Fruit fly (Drosophila melanogaster) whole organism, embryonic: ENCODE results near the gene CG11898.

Source experiments
- CG1024 ChIP-seq: fragments of 200-800 bp; sonication (Bioruptor generic); IDR thresholded peaks from 2 replicates; pipeline ENCODE4 v1.3.6; 2022; ENCODE audit warnings: missing biosample characterization, missing genetic modification characterization
- CG11398 ChIP-seq: fragments of 200-800 bp; sonication (Bioruptor generic); optimal IDR thresholded peaks from 2 replicates; lab custom pipeline; 2016; ENCODE audit warnings: missing biosample characterization, missing genetic modification characterization
- CG12769 ChIP-seq: fragments of 200-800 bp; sonication (Bioruptor generic); optimal IDR thresholded peaks from 2 replicates; lab custom pipeline; 2019; ENCODE audit warnings: missing biosample characterization, mild to moderate bottlenecking, missing genetic modification characterization, moderate library complexity
- CG15696 ChIP-seq: fragments of 200-800 bp; sonication (Bioruptor generic); optimal IDR thresholded peaks from 2 replicates; lab custom pipeline; 2019; ENCODE audit warnings: missing biosample characterization, mild to moderate bottlenecking, missing genetic modification characterization, moderate library complexity
- CG1602 ChIP-seq: fragments of 200-800 bp; sonication (Bioruptor generic); optimal IDR thresholded peaks from 3 replicates; lab custom pipeline; 2016; ENCODE audit warnings: missing biosample characterization, missing genetic modification characterization
- CG1603 ChIP-seq: fragments of 200-800 bp; sonication (Bioruptor generic); optimal IDR thresholded peaks from 2 replicates; lab custom pipeline; 2019; ENCODE audit warnings: missing biosample characterization, mild to moderate bottlenecking, missing genetic modification characterization, moderate library complexity
- CG16813 ChIP-seq: fragments of 200-800 bp; sonication (Bioruptor generic); IDR thresholded peaks from 3 replicates; pipeline ENCODE4 v1.3.6; 2022; ENCODE audit warnings: missing biosample characterization, missing genetic modification characterization; ENCODE audit not compliant: partially characterized antibody
- CG18599 ChIP-seq: fragments of 200-800 bp; sonication (Bioruptor generic); optimal IDR thresholded peaks from 3 replicates; lab custom pipeline; 2017; ENCODE audit warnings: missing biosample characterization, missing genetic modification characterization, mild to moderate bottlenecking, moderate library complexity, missing genetic modification reagents
- CG31388 ChIP-seq: fragments of 200-800 bp; sonication (Bioruptor generic); optimal IDR thresholded peaks from 2 replicates; lab custom pipeline; 2016; ENCODE audit warnings: missing biosample characterization, missing genetic modification characterization
- CG32532 ChIP-seq: fragments of 200-800 bp; sonication (Bioruptor generic); IDR thresholded peaks from 2 replicates; pipeline ENCODE4 v1.3.6; 2022; ENCODE audit warnings: missing biosample characterization, missing genetic modification characterization
- CG34376 ChIP-seq: fragments of 200-800 bp; sonication (Bioruptor generic); optimal IDR thresholded peaks from 2 replicates; lab custom pipeline; 2018; ENCODE audit warnings: missing biosample characterization, mild to moderate bottlenecking, missing genetic modification characterization
- CG3995 ChIP-seq: fragments of 200-800 bp; sonication (Bioruptor generic); optimal IDR thresholded peaks from 3 replicates; lab custom pipeline; 2016; ENCODE audit warnings: missing biosample characterization, missing genetic modification characterization
- CG4282 ChIP-seq: fragments of 200-800 bp; sonication (Bioruptor generic); optimal IDR thresholded peaks from 2 replicates; lab custom pipeline; 2016; ENCODE audit warnings: missing biosample characterization, missing genetic modification characterization
- CG6689 ChIP-seq: fragments of 200-800 bp; sonication (Bioruptor generic); IDR thresholded peaks from 2 replicates; pipeline ENCODE4 v1.3.6; 2022; ENCODE audit warnings: missing biosample characterization, missing genetic modification characterization
- CG6813 ChIP-seq: fragments of 200-800 bp; sonication (Bioruptor generic); optimal IDR thresholded peaks from 2 replicates; lab custom pipeline; 2017; ENCODE audit warnings: missing biosample characterization, missing genetic modification characterization, mild to moderate bottlenecking, moderate library complexity, missing genetic modification reagents
- CG7372 ChIP-seq: fragments of 200-800 bp; sonication (Bioruptor generic); IDR thresholded peaks from 2 replicates; pipeline ENCODE4 v1.3.6; 2022; ENCODE audit warnings: missing biosample characterization, missing genetic modification characterization
- CG7786 ChIP-seq: fragments of 200-800 bp; sonication (Bioruptor generic); optimal IDR thresholded peaks from 2 replicates; lab custom pipeline; 2016; ENCODE audit warnings: missing biosample characterization, missing genetic modification characterization
- CG8359 ChIP-seq: fragments of 200-800 bp; sonication (Bioruptor generic); optimal IDR thresholded peaks from 2 replicates; lab custom pipeline; 2017; ENCODE audit warnings: missing biosample characterization, mild to moderate bottlenecking, missing genetic modification characterization, borderline replicate concordance
- CG8478 ChIP-seq: fragments of >200 bp; optimal IDR thresholded peaks from 2 replicates; lab custom pipeline; 2018
- CG8765 ChIP-seq: fragments of 200-800 bp; sonication (Bioruptor generic); IDR thresholded peaks from 2 replicates; pipeline ENCODE4 v1.3.6; 2022; ENCODE audit warnings: missing biosample characterization, missing genetic modification characterization
- Dip2 ChIP-seq: fragments of 200-800 bp; sonication (Bioruptor generic); IDR thresholded peaks from 2 replicates; pipeline ENCODE4 v1.3.6; 2022; ENCODE audit warnings: missing biosample characterization, missing genetic modification characterization
- Hr39 ChIP-seq: fragments of >200 bp; optimal IDR thresholded peaks from 2 replicates; lab custom pipeline; 2017
- Med ChIP-seq: fragments of 200-800 bp; sonication (Bioruptor generic); peaks from one replicate; lab custom pipeline; 2016; ENCODE audit warnings: missing biosample characterization, missing genetic modification characterization, mild to moderate bottlenecking, inconsistent platforms, moderate library complexity
- NFAT ChIP-seq: fragments of 200-800 bp; sonication (Bioruptor generic); IDR thresholded peaks from 2 replicates; pipeline ENCODE4 v1.3.6; 2022; ENCODE audit warnings: missing biosample characterization, missing genetic modification characterization
- Optix ChIP-seq: fragments of 200-800 bp; sonication (Bioruptor generic); IDR thresholded peaks from 3 replicates; pipeline ENCODE4 v1.3.6; 2022; ENCODE audit warnings: missing biosample characterization, missing genetic modification characterization
- Ptx1 ChIP-seq: fragments of 200-800 bp; sonication (Bioruptor generic); IDR thresholded peaks from 2 replicates; pipeline ENCODE4 v1.3.6; 2022; ENCODE audit warnings: missing biosample characterization, missing genetic modification characterization
- Xrp1 ChIP-seq: fragments of 200-800 bp; sonication (Bioruptor generic); IDR thresholded peaks from 2 replicates; pipeline ENCODE4 v1.3.6; 2022; ENCODE audit warnings: missing biosample characterization, missing genetic modification characterization
- ac ChIP-seq: fragments of 200-800 bp; sonication (Bioruptor generic); optimal IDR thresholded peaks from 3 replicates; lab custom pipeline; 2017; ENCODE audit warnings: missing biosample characterization, mild to moderate bottlenecking, missing genetic modification characterization
- btn ChIP-seq: fragments of 200-800 bp; sonication (Bioruptor generic); optimal IDR thresholded peaks from 2 replicates; lab custom pipeline; 2016; ENCODE audit warnings: missing biosample characterization, missing genetic modification characterization
- da ChIP-seq: fragments of 200-800 bp; sonication (Bioruptor generic); optimal IDR thresholded peaks from 2 replicates; lab custom pipeline; 2016; ENCODE audit warnings: missing biosample characterization, missing genetic modification characterization
- dmrt99B ChIP-seq: fragments of 200-800 bp; sonication (Bioruptor generic); optimal IDR thresholded peaks from 2 replicates; lab custom pipeline; 2018; ENCODE audit warnings: missing biosample characterization, mild to moderate bottlenecking, missing genetic modification characterization, moderate library complexity
- esg ChIP-seq: fragments of 200-800 bp; sonication (Bioruptor generic); conservative IDR thresholded peaks from 2 replicates; pipeline ENCODE4 v1.3.6; 2022; ENCODE audit warnings: missing biosample characterization, missing genetic modification characterization
- ewg ChIP-seq: fragments of 200-800 bp; sonication (Bioruptor generic); optimal IDR thresholded peaks from 3 replicates; lab custom pipeline; 2017; ENCODE audit warnings: mild to moderate bottlenecking, missing biosample characterization, missing genetic modification reagents, missing genetic modification characterization
- grau ChIP-seq: fragments of 200-800 bp; optimal IDR thresholded peaks from 3 replicates; lab custom pipeline; 2019; ENCODE audit warnings: missing biosample characterization, mild to moderate bottlenecking, missing genetic modification characterization, moderate library complexity
- hbn ChIP-seq: fragments of 200-800 bp; sonication (Bioruptor generic); IDR thresholded peaks from 2 replicates; pipeline ENCODE4 v1.3.6; 2022; ENCODE audit warnings: missing biosample characterization, missing genetic modification characterization; ENCODE audit not compliant: partially characterized antibody
- hkb ChIP-seq, 2 experiments: fragments of 200-800 bp in 1 of 2; fragments of >200 bp in 1 of 2; sonication (Bioruptor generic) in 1 of 2; IDR thresholded peaks in 1 of 2; optimal IDR thresholded peaks in 1 of 2; 2 replicates each; pipeline versions ENCODE4 v1.3.6 to Lab custom; 2017 to 2022; ENCODE audit warnings: missing biosample characterization in 1 of 2, missing genetic modification characterization in 1 of 2
- jing ChIP-seq: fragments of 200-800 bp; sonication (Bioruptor generic); optimal IDR thresholded peaks from 2 replicates; lab custom pipeline; 2018; ENCODE audit warnings: missing biosample characterization, mild to moderate bottlenecking, missing genetic modification characterization
- nerfin-2 ChIP-seq: fragments of 200-800 bp; sonication (Bioruptor generic); IDR thresholded peaks from 2 replicates; pipeline ENCODE4 v1.3.6; 2022; ENCODE audit warnings: missing biosample characterization, missing genetic modification characterization; ENCODE audit not compliant: partially characterized antibody
- pb ChIP-seq: fragments of 200-800 bp; sonication (Bioruptor generic); optimal IDR thresholded peaks from 3 replicates; lab custom pipeline; 2016; ENCODE audit warnings: missing biosample characterization, missing genetic modification characterization
- phol ChIP-seq: fragments of 200-800 bp; sonication (Bioruptor generic); optimal IDR thresholded peaks from 3 replicates; lab custom pipeline; 2018; ENCODE audit warnings: missing biosample characterization, mild to moderate bottlenecking, missing genetic modification characterization, moderate library complexity
- sens ChIP-seq: fragments of 200-800 bp; sonication (Bioruptor generic); peaks from one replicate; lab custom pipeline; 2016; ENCODE audit warnings: missing biosample characterization, missing genetic modification characterization
- slbo ChIP-seq: fragments of 200-800 bp; sonication (Bioruptor generic); IDR thresholded peaks from 2 replicates; pipeline ENCODE4 v1.3.6; 2022; ENCODE audit warnings: missing biosample characterization, missing genetic modification characterization
- tll ChIP-seq, 2 experiments: fragments of 200-800 bp in 1 of 2; fragments of >200 bp in 1 of 2; sonication (Bioruptor generic) in 1 of 2; optimal IDR thresholded peaks; 2 replicates each; lab custom pipeline; 2017 to 2019; ENCODE audit warnings: missing biosample characterization in 2 of 2, missing genetic modification characterization in 2 of 2, mild to moderate bottlenecking in 1 of 2, moderate library complexity in 1 of 2
- tna ChIP-seq: fragments of 200-800 bp; sonication (Bioruptor generic); IDR thresholded peaks from 2 replicates; pipeline ENCODE4 v1.3.6; 2022; ENCODE audit warnings: missing biosample characterization, missing genetic modification characterization; ENCODE audit not compliant: partially characterized antibody
- ttk ChIP-seq: fragments of 200-800 bp; sonication (Bioruptor generic); IDR thresholded peaks from 2 replicates; pipeline ENCODE4 v2.1.2; 2022; ENCODE audit warnings: missing biosample characterization, missing genetic modification characterization
- tup ChIP-seq: fragments of 200-800 bp; sonication (Bioruptor generic); optimal IDR thresholded peaks from 2 replicates; lab custom pipeline; 2016; ENCODE audit warnings: missing biosample characterization, mild to moderate bottlenecking, missing genetic modification characterization, moderate library complexity
- usp ChIP-seq: fragments of >200 bp; optimal IDR thresholded peaks from 2 replicates; lab custom pipeline; 2017; ENCODE audit warnings: missing biosample characterization, missing genetic modification characterization
- vfl ChIP-seq: fragments of 200-800 bp; sonication (Bioruptor generic); optimal IDR thresholded peaks from 2 replicates; lab custom pipeline; 2016; ENCODE audit warnings: missing biosample characterization, missing genetic modification characterization
- vvl ChIP-seq: fragments of 200-800 bp; sonication (Bioruptor generic); IDR thresholded peaks from 2 replicates; pipeline ENCODE4 v1.3.6; 2022; ENCODE audit warnings: missing biosample characterization, missing genetic modification characterization

CG11898 gene

dm6 chr3R:29159620-29160019 lies 5.8 kb upstream of the CG11898 start:
- no peak for TF ChIP-seq CG12769 (tag; lab: Kevin White, UChicago)
- no peak for TF ChIP-seq pb (GFP tag; lab: Kevin White, UChicago)
- no peak for TF ChIP-seq CG16813 (GFP tag; lab: Robert Waterston, UW)
- TF ChIP-seq CG11398 (GFP tag; lab: Kevin White, UChicago), result no peak
- no peak for TF ChIP-seq CG6813 (GFP tag; lab: Kevin White, UChicago)
- TF ChIP-seq vvl (GFP tag; lab: Robert Waterston, UW), result 0 out of 2 replicates have a peak, but pooled peaks have one; percentile 23
- TF ChIP-seq sens, result peak; percentile 7
- TF ChIP-seq Hr39, result no peak

dm6 chr3R:29190984-29191383 lies 25.5 kb downstream of the CG11898 start:
- TF ChIP-seq Med (GFP tag; lab: Kevin White, UChicago), result peak; percentile 68
- TF ChIP-seq CG7786, result no peak
- TF ChIP-seq ac (GFP tag; lab: Kevin White, UChicago), result no peak
- TF ChIP-seq Ptx1 (GFP tag; lab: Robert Waterston, UW), result no peak
- TF ChIP-seq jing (GFP tag; lab: Kevin White, UChicago), result no peak
- peak; percentile 68 for TF ChIP-seq sens
- TF ChIP-seq ttk (GFP tag; lab: Robert Waterston, UW), result 0 out of 2 replicates have a peak, but pooled peaks have one; percentile 7
- no peak for TF ChIP-seq tna
- TF ChIP-seq CG32532 (GFP tag; lab: Robert Waterston, UW), result no peak
- no peak for TF ChIP-seq CG7372 (GFP tag; lab: Robert Waterston, UW)
- TF ChIP-seq slbo (GFP tag; lab: Robert Waterston, UW), result 0 out of 2 replicates have a peak, but pooled peaks have one; percentile 31
- TF ChIP-seq Dip2 (GFP tag; lab: Robert Waterston, UW), result no peak
- TF ChIP-seq dmrt99B (tag; lab: Kevin White, UChicago), result peak; percentile 6
- TF ChIP-seq da (GFP tag; lab: Kevin White, UChicago), result no peak
- peak; percentile 6 for TF ChIP-seq CG1603 (tag; lab: Kevin White, UChicago)
- TF ChIP-seq CG8478 (lab: Kevin White, UChicago), result no peak
- TF ChIP-seq btn (GFP tag; lab: Kevin White, UChicago), result no peak
- TF ChIP-seq CG12769 (tag; lab: Kevin White, UChicago), result no peak
- no peak for TF ChIP-seq Optix
- TF ChIP-seq, all 482 proteins: peak for 6

- TF ChIP-seq CG1602, result no peak
- no peak for TF ChIP-seq Xrp1 (GFP tag; lab: Robert Waterston, UW)
- TF ChIP-seq CG8765, result no peak
- no peak for TF ChIP-seq hkb (optimal IDR thresholded peaks at IDR 0.05; lab: Kevin White, UChicago)
- no peak for TF ChIP-seq hkb (GFP tag; IDR thresholded peaks at IDR 0.05; lab: Robert Waterston, UW)
- TF ChIP-seq vfl (GFP tag; lab: Kevin White, UChicago), result no peak
- no peak for TF ChIP-seq CG31388 (GFP tag; lab: Kevin White, UChicago)
- no peak for TF ChIP-seq tll (GFP tag; optimal IDR thresholded peaks at IDR 0.05; lab: Kevin White, UChicago)
- peak; percentile 55 for TF ChIP-seq Med (GFP tag; lab: Kevin White, UChicago)
- no peak for TF ChIP-seq grau (tag; lab: Kevin White, UChicago)
- no peak for TF ChIP-seq CG15696 (tag; lab: Kevin White, UChicago)
- TF ChIP-seq CG3995 (GFP tag; lab: Kevin White, UChicago), result no peak
- no peak for TF ChIP-seq esg (GFP tag; lab: Robert Waterston, UW)
- TF ChIP-seq phol (tag; lab: Kevin White, UChicago), result no peak
- TF ChIP-seq CG8359 (GFP tag; lab: Kevin White, UChicago), result no peak
- TF ChIP-seq tup (GFP tag; lab: Kevin White, UChicago), result no peak
- TF ChIP-seq CG34376, result no peak
- no peak for TF ChIP-seq CG4282 (GFP tag; lab: Kevin White, UChicago)
- no peak for TF ChIP-seq nerfin-2 (GFP tag; lab: Robert Waterston, UW)
- no peak for TF ChIP-seq CG1024 (GFP tag; lab: Robert Waterston, UW)
- TF ChIP-seq CG18599 (GFP tag; lab: Kevin White, UChicago), result peak; percentile 18
- no peak for TF ChIP-seq CG6689 (GFP tag; lab: Robert Waterston, UW)
- no peak for TF ChIP-seq NFAT (GFP tag; lab: Robert Waterston, UW)
- TF ChIP-seq ewg (GFP tag; lab: Kevin White, UChicago), result peak; percentile 76
- no peak for TF ChIP-seq usp (GFP tag; lab: Kevin White, UChicago)
- no peak for TF ChIP-seq hbn
These were observed 29.5 kb downstream of the CG11898 start, which contains the start of gene jus for dm6 chr3R:29194957-29195356. TSS of gene jus (minus strand) at chr3R:29194994.
